Worm (Caenorhabditis elegans) whole organism, L4 larva: ENCODE measurements around the gene R10F2.6.

Experiments
- lin-15B ChIP-seq: fragments of 150-350 bp; sonication (generic microtip); optimal IDR thresholded peaks from 3 replicates; lab custom pipeline; 2014; ENCODE audit warnings: missing biosample characterization, missing genetic modification characterization
- lin-39 ChIP-seq: fragments of 150-350 bp; optimal IDR thresholded peaks from 2 replicates; lab custom pipeline; 2014; ENCODE audit warnings: missing biosample characterization, missing genetic modification reagents, missing genetic modification characterization
- nhr-11 ChIP-seq: fragments of 150-350 bp; optimal IDR thresholded peaks from 2 replicates; lab custom pipeline; 2014; ENCODE audit warnings: missing biosample characterization, missing genetic modification characterization
- nhr-111 ChIP-seq: fragments of 200-800 bp; sonication (Bioruptor generic); optimal IDR thresholded peaks from 2 replicates; lab custom pipeline; 2018; ENCODE audit warnings: mild to moderate bottlenecking, missing genetic modification characterization, missing compliant biosample characterization
- nhr-237 ChIP-seq: sonication (generic microtip); optimal IDR thresholded peaks from 2 replicates; lab custom pipeline; 2017; ENCODE audit warnings: missing biosample characterization, missing genetic modification characterization
- nhr-42 ChIP-seq: fragments of 200-800 bp; sonication (Bioruptor generic); IDR thresholded peaks from 2 replicates; pipeline ENCODE4 v1.3.6; 2022; ENCODE audit warnings: missing genetic modification characterization, missing compliant biosample characterization
- tag-97 ChIP-seq: fragments of 200-800 bp; sonication (Bioruptor generic); IDR thresholded peaks from 2 replicates; pipeline ENCODE4 v1.3.6; 2022; ENCODE audit warnings: missing genetic modification characterization, missing compliant biosample characterization

- TF ChIP-seq lin-15B (tag; lab: Kevin White, UChicago) (no peak), tag-97 (no peak), nhr-237 (tag; lab: Kevin White, UChicago) (no peak), lin-39 (tag; lab: Kevin White, UChicago) (no peak), nhr-11 (tag; lab: Kevin White, UChicago) (no peak), nhr-42 (GFP tag; lab: Robert Waterston, UW) (no peak), nhr-111 (GFP tag; lab: Kevin White, UChicago) (no peak)
Observed at ce11 chrIII:2970251-2970650, 26.4 kb upstream of the R10F2.6 start.
